Fruit fly (Drosophila melanogaster): ENCODE results near the gene Ucp4C.
A peak's percentile ranks its signal among the peaks of the same experiment; 100 is the strongest.

The Ucp4C gene

DNA sequence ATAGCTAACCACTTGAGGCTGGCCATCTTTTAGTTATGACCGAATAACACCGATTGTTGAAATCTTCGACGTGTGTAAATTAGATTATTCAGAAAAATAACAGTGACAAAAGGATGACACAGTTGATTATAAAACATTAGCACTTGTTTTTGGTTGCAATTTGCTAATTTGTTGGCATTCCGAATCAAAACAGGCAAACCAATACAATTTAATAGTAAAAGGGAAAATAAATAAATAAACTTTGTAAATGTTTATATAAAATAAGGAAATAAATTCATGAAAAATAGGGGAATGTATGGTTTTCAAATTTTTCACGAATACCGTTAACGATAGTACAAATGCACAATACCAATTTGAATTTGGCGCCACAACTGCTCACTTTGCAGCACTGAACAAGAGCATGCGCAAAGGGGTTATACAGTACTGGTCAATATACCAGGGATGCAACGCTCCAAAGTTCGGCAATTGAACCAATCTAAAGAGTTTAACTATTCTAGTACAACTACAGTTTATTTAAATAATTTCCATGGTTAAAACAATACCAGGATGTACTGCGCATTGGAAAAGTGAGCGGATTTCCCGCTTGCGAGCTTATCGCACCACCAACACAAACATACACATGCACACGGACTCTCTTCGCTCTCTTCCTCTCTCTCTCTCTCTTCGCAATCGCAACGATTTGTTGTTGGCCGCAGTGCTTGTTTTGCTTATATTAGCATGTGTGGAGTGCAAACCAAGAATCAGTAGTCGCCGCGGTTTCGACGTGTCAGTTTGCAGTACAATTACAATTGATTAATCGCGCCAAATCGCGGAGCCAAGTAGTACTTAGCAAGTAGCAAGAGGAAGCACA, 24.9 kb upstream of the Ucp4C start, which contains the start of the genes Sfp26Ad and Gpdh1 (continued):
- TF ChIP-seq Hmr (GFP tag; optimal IDR thresholded peaks at IDR 0.05), result peak; percentile 82
- peak; percentile 79 for TF ChIP-seq CG14710 (tag; optimal IDR thresholded peaks at IDR 0.05)
- TF ChIP-seq CG15696 (tag; optimal IDR thresholded peaks at IDR 0.05), result peak; percentile 46
- TF ChIP-seq mld (GFP tag; IDR thresholded peaks at IDR 0.05; ENCODE audit: partially characterized antibody), result no peak
- TF ChIP-seq Drgx (GFP tag; IDR thresholded peaks at IDR 0.05), result 0 out of 2 replicates have a peak, but pooled peaks have one; percentile 20
- peak; percentile 17 for TF ChIP-seq CG17802 (tag; optimal IDR thresholded peaks at IDR 0.05)
- no peak for TF ChIP-seq dm (GFP tag; optimal IDR thresholded peaks at IDR 0.05)
- peak; percentile 82 for TF ChIP-seq CG4424 (GFP tag; optimal IDR thresholded peaks at IDR 0.05)
- peak; percentile 72 for TF ChIP-seq mirr (GFP tag; optimal IDR thresholded peaks at IDR 0.05)
- TF ChIP-seq CG3281 (GFP tag; optimal IDR thresholded peaks at IDR 0.05), result peak; percentile 60
- peak; percentile 66 for TF ChIP-seq CG8388 (GFP tag; optimal IDR thresholded peaks at IDR 0.05)
- no peak for TF ChIP-seq hth (optimal IDR thresholded peaks at IDR 0.05)
- peak; percentile 64 for TF ChIP-seq CG10366 (GFP tag; IDR thresholded peaks at IDR 0.05)
- peak; percentile 62 for TF ChIP-seq Hand (GFP tag; optimal IDR thresholded peaks at IDR 0.05)
- peak; percentile 85 for TF ChIP-seq yki (optimal IDR thresholded peaks at IDR 0.05)
- TF ChIP-seq CG6683 (GFP tag; optimal IDR thresholded peaks at IDR 0.05), result peak; percentile 30
- 0 out of 2 replicates have a peak, but pooled peaks have one; percentile 24 for TF ChIP-seq CG6689 (GFP tag; IDR thresholded peaks at IDR 0.05)
- peak; percentile 17 for TF ChIP-seq CG5180 (GFP tag; optimal IDR thresholded peaks at IDR 0.05)
- peak; percentile 23 for TF ChIP-seq YL-1 (GFP tag; optimal IDR thresholded peaks at IDR 0.05)
- no peak for TF ChIP-seq CG11093 (GFP tag; IDR thresholded peaks at IDR 0.05)
- peak; percentile 77 for TF ChIP-seq her (GFP tag; optimal IDR thresholded peaks at IDR 0.05)
- peak; percentile 84 for TF ChIP-seq HLH54F (GFP tag; optimal IDR thresholded peaks at IDR 0.05)
- peak; percentile 68 for TF ChIP-seq Six4 (GFP tag; optimal IDR thresholded peaks at IDR 0.05)
- peak; percentile 80 for TF ChIP-seq Dbx (GFP tag; IDR thresholded peaks at IDR 0.05)
- TF ChIP-seq CG7786 (GFP tag; optimal IDR thresholded peaks at IDR 0.05), result peak; percentile 77
- peak; percentile 68 for TF ChIP-seq CG10565 (GFP tag; optimal IDR thresholded peaks at IDR 0.05)
- TF ChIP-seq CG11456 (GFP tag; IDR thresholded peaks at IDR 0.05), result peak; percentile 87
- peak; percentile 50 for TF ChIP-seq CG3995 (GFP tag; optimal IDR thresholded peaks at IDR 0.05)
- no peak for TF ChIP-seq Dfd (GFP tag; optimal IDR thresholded peaks at IDR 0.05)
- peak; percentile 61 for TF ChIP-seq Nf-YB (GFP tag; optimal IDR thresholded peaks at IDR 0.05)
- TF ChIP-seq bowl (GFP tag; IDR thresholded peaks at IDR 0.05), result no peak
- peak; percentile 46 for TF ChIP-seq fd96Cb (tag; optimal IDR thresholded peaks at IDR 0.05)
- TF ChIP-seq CG11398 (GFP tag; optimal IDR thresholded peaks at IDR 0.05), result peak; percentile 12
- TF ChIP-seq CG18764 (GFP tag; optimal IDR thresholded peaks at IDR 0.05), result peak; percentile 67
- peak; percentile 2 for TF ChIP-seq fd102C (GFP tag; optimal IDR thresholded peaks at IDR 0.05)
- TF ChIP-seq CG18476 (GFP tag; optimal IDR thresholded peaks at IDR 0.05), result peak; percentile 41
- TF ChIP-seq CG4820 (GFP tag; optimal IDR thresholded peaks at IDR 0.05), result peak; percentile 66
- peak; percentile 43 for TF ChIP-seq grn (GFP tag; optimal IDR thresholded peaks at IDR 0.05)
- peak; percentile 79 for TF ChIP-seq Max (GFP tag; optimal IDR thresholded peaks at IDR 0.05)
- peak; percentile 59 for TF ChIP-seq HHEX (GFP tag; optimal IDR thresholded peaks at IDR 0.05)
- TF ChIP-seq CG17568 (GFP tag; optimal IDR thresholded peaks at IDR 0.05), result peak; percentile 74
- peak; percentile 70 for TF ChIP-seq CG11247 (GFP tag; IDR thresholded peaks at IDR 0.05)
- TF ChIP-seq CG3838 (GFP tag; optimal IDR thresholded peaks at IDR 0.05), result peak; percentile 18
- TF ChIP-seq CG17186 (GFP tag; optimal IDR thresholded peaks at IDR 0.05), result peak; percentile 77
- TF ChIP-seq MBD-R2 (GFP tag; IDR thresholded peaks at IDR 0.05), result peak; percentile 75
- peak; percentile 41 for TF ChIP-seq D19B (GFP tag; optimal IDR thresholded peaks at IDR 0.05)
- TF ChIP-seq Side (GFP tag; optimal IDR thresholded peaks at IDR 0.05), result peak; percentile 79
- peak; percentile 61; the same call in 1 of the 2 replicates for TF ChIP-seq CG32767 (GFP tag; IDR thresholded peaks at IDR 0.05)
- TF ChIP-seq CG9876 (GFP tag; optimal IDR thresholded peaks at IDR 0.05), result peak; percentile 46
